Fruit fly (Drosophila melanogaster) whole organism, prepupa: ENCODE data around the gene CG43901.

Experiments used
- Blimp-1 ChIP-seq: fragments of 200-800 bp; sonication (Bioruptor generic); optimal IDR thresholded peaks from 3 replicates; lab custom pipeline; 2017; ENCODE audit warnings: missing biosample characterization, missing genetic modification characterization, mild to moderate bottlenecking, moderate library complexity, missing genetic modification reagents
- CG10631 ChIP-seq: fragments of 200-800 bp; sonication (Bioruptor generic); optimal IDR thresholded peaks from 2 replicates; lab custom pipeline; 2016; ENCODE audit warnings: missing biosample characterization, missing genetic modification characterization
- CG10669 ChIP-seq: fragments of 200-800 bp; sonication (Bioruptor generic); optimal IDR thresholded peaks from 3 replicates; lab custom pipeline; 2018; ENCODE audit warnings: missing biosample characterization, mild to moderate bottlenecking, missing genetic modification characterization, moderate library complexity
- CG11762 ChIP-seq: fragments of 200-800 bp; sonication (Bioruptor generic); optimal IDR thresholded peaks from 3 replicates; lab custom pipeline; 2016; ENCODE audit warnings: missing biosample characterization, missing genetic modification characterization; ENCODE audit not compliant: insufficient read depth
- CG11902 ChIP-seq: fragments of 200-800 bp; sonication (Bioruptor generic); optimal IDR thresholded peaks from 3 replicates; lab custom pipeline; 2016; ENCODE audit warnings: missing biosample characterization, missing genetic modification characterization
- CG15336 ChIP-seq: fragments of 200-800 bp; sonication (Bioruptor generic); IDR thresholded peaks from 2 replicates; pipeline ENCODE4 v1.3.6; 2022; ENCODE audit warnings: missing biosample characterization, missing genetic modification characterization
- CG3032 ChIP-seq: fragments of 200-800 bp; optimal IDR thresholded peaks from 2 replicates; lab custom pipeline; 2019; ENCODE audit warnings: missing biosample characterization, mild to moderate bottlenecking, missing genetic modification characterization, moderate library complexity
- CG31627 ChIP-seq: fragments of 200-800 bp; sonication (Bioruptor generic); optimal IDR thresholded peaks from 3 replicates; lab custom pipeline; 2016; ENCODE audit warnings: missing biosample characterization, missing genetic modification characterization
- CG32006 ChIP-seq: fragments of 200-800 bp; sonication (Bioruptor generic); optimal IDR thresholded peaks from 3 replicates; lab custom pipeline; 2017; ENCODE audit warnings: missing biosample characterization, mild to moderate bottlenecking, missing genetic modification characterization
- CG34406 ChIP-seq: fragments of 200-800 bp; sonication (Bioruptor generic); optimal IDR thresholded peaks from 3 replicates; lab custom pipeline; 2016; ENCODE audit warnings: missing biosample characterization, missing genetic modification characterization
- CG3919 ChIP-seq: fragments of 200-800 bp; sonication (Bioruptor generic); optimal IDR thresholded peaks from 3 replicates; lab custom pipeline; 2016; ENCODE audit warnings: missing biosample characterization, missing genetic modification characterization
- CG4318 ChIP-seq: fragments of 200-800 bp; sonication (Bioruptor generic); optimal IDR thresholded peaks from 3 replicates; lab custom pipeline; 2017; ENCODE audit warnings: missing biosample characterization, mild to moderate bottlenecking, missing genetic modification characterization
- CG6163 ChIP-seq: fragments of 200-800 bp; sonication (Bioruptor generic); IDR thresholded peaks from 3 replicates; pipeline ENCODE4 v1.3.6; 2022; ENCODE audit warnings: missing biosample characterization, missing genetic modification characterization
- CG6276 ChIP-seq: fragments of 200-800 bp; sonication (Bioruptor generic); optimal IDR thresholded peaks from 2 replicates; lab custom pipeline; 2017; ENCODE audit warnings: missing biosample characterization, mild to moderate bottlenecking, missing genetic modification characterization
- CG6808 ChIP-seq: fragments of 200-800 bp; sonication (Bioruptor generic); optimal IDR thresholded peaks from 3 replicates; lab custom pipeline; 2017; ENCODE audit warnings: missing biosample characterization, missing genetic modification characterization, mild to moderate bottlenecking, moderate library complexity, missing genetic modification reagents
- CG6854 ChIP-seq: fragments of 200-800 bp; sonication (Bioruptor generic); optimal IDR thresholded peaks from 2 replicates; lab custom pipeline; 2017; ENCODE audit warnings: missing biosample characterization, mild to moderate bottlenecking, missing genetic modification characterization
- CG7368 ChIP-seq: fragments of 200-800 bp; sonication (Bioruptor generic); optimal IDR thresholded peaks from 3 replicates; lab custom pipeline; 2016; ENCODE audit warnings: missing biosample characterization, missing genetic modification characterization
- CG8119 ChIP-seq: fragments of 200-800 bp; sonication (Bioruptor generic); IDR thresholded peaks from 3 replicates; pipeline ENCODE4 v1.3.6; 2022; ENCODE audit warnings: missing biosample characterization, missing genetic modification characterization
- CG8319 ChIP-seq: fragments of 200-800 bp; sonication (Bioruptor generic); optimal IDR thresholded peaks from 3 replicates; lab custom pipeline; 2016; ENCODE audit warnings: missing biosample characterization, missing genetic modification characterization
- CG8632 ChIP-seq: fragments of 200-800 bp; sonication (Bioruptor generic); optimal IDR thresholded peaks from 3 replicates; lab custom pipeline; 2016; ENCODE audit warnings: missing biosample characterization, missing genetic modification characterization
- CG9139 ChIP-seq: fragments of 200-800 bp; sonication (Bioruptor generic); optimal IDR thresholded peaks from 3 replicates; lab custom pipeline; 2017; ENCODE audit warnings: missing biosample characterization, mild to moderate bottlenecking, missing genetic modification characterization
- Eip75B ChIP-seq: fragments of 200-800 bp; sonication (Bioruptor generic); optimal IDR thresholded peaks from 3 replicates; lab custom pipeline; 2016; ENCODE audit warnings: missing biosample characterization, missing genetic modification characterization
- Ets21C ChIP-seq: fragments of 200-800 bp; sonication (Bioruptor generic); optimal IDR thresholded peaks from 3 replicates; lab custom pipeline; 2016; ENCODE audit warnings: missing biosample characterization, missing genetic modification characterization
- Ets96B ChIP-seq: fragments of 200-800 bp; optimal IDR thresholded peaks from 2 replicates; lab custom pipeline; 2019; ENCODE audit warnings: missing biosample characterization, mild to moderate bottlenecking, missing genetic modification characterization, moderate library complexity
- Gug ChIP-seq: fragments of 200-800 bp; sonication (Bioruptor generic); IDR thresholded peaks from 2 replicates; pipeline ENCODE4 v1.3.6; 2022; ENCODE audit warnings: missing biosample characterization, missing genetic modification characterization
- Hr38 ChIP-seq: sonication (Bioruptor generic); optimal IDR thresholded peaks from 2 replicates; lab custom pipeline; 2016; ENCODE audit warnings: missing biosample characterization, missing genetic modification characterization
- Hr4 ChIP-seq: fragments of 200-800 bp; sonication (Bioruptor generic); optimal IDR thresholded peaks from 3 replicates; lab custom pipeline; 2016; ENCODE audit warnings: missing biosample characterization, missing genetic modification characterization
- Lpt ChIP-seq: fragments of 200-800 bp; sonication (Bioruptor generic); optimal IDR thresholded peaks from 3 replicates; lab custom pipeline; 2016; ENCODE audit warnings: missing biosample characterization, missing genetic modification characterization
- Met ChIP-seq: fragments of 200-800 bp; sonication (Bioruptor generic); optimal IDR thresholded peaks from 3 replicates; lab custom pipeline; 2016; ENCODE audit warnings: missing biosample characterization, missing genetic modification characterization
- Sox15 ChIP-seq: fragments of 200-800 bp; sonication (Bioruptor generic); optimal IDR thresholded peaks from 3 replicates; lab custom pipeline; 2016; ENCODE audit warnings: missing biosample characterization, missing genetic modification characterization
- achi ChIP-seq: fragments of 200-800 bp; sonication (Bioruptor generic); optimal IDR thresholded peaks from 3 replicates; lab custom pipeline; 2016; ENCODE audit warnings: missing biosample characterization, missing genetic modification characterization
- cyc ChIP-seq: fragments of 200-800 bp; sonication (Bioruptor generic); optimal IDR thresholded peaks from 3 replicates; lab custom pipeline; 2016; ENCODE audit warnings: missing biosample characterization, missing genetic modification characterization
- dac ChIP-seq: fragments of 200-800 bp; sonication (Bioruptor generic); optimal IDR thresholded peaks from 2 replicates; lab custom pipeline; 2017; ENCODE audit warnings: missing biosample characterization, mild to moderate bottlenecking, missing genetic modification characterization
- dsx ChIP-seq: fragments of 200-800 bp; optimal IDR thresholded peaks from 3 replicates; lab custom pipeline; 2019; ENCODE audit warnings: missing biosample characterization, mild to moderate bottlenecking, missing genetic modification characterization, moderate library complexity; ENCODE audit not compliant: poor library complexity, severe bottlenecking
- esn ChIP-seq: fragments of 200-800 bp; sonication (Bioruptor generic); optimal IDR thresholded peaks from 2 replicates; lab custom pipeline; 2016; ENCODE audit warnings: missing biosample characterization, mild to moderate bottlenecking, missing genetic modification characterization, moderate library complexity
- fd59A ChIP-seq: fragments of 200-800 bp; sonication (Bioruptor generic); optimal IDR thresholded peaks from 2 replicates; lab custom pipeline; 2017; ENCODE audit warnings: missing biosample characterization, mild to moderate bottlenecking, missing genetic modification characterization, missing genetic modification reagents
- fd85E ChIP-seq: fragments of 200-800 bp; sonication (Bioruptor generic); optimal IDR thresholded peaks from 3 replicates; lab custom pipeline; 2016; ENCODE audit warnings: missing biosample characterization, missing genetic modification characterization
- fkh ChIP-seq: fragments of 200-800 bp; sonication (Bioruptor generic); optimal IDR thresholded peaks from 3 replicates; lab custom pipeline; 2017; ENCODE audit warnings: missing biosample characterization, mild to moderate bottlenecking, missing genetic modification characterization, moderate library complexity
- lz ChIP-seq: fragments of 200-800 bp; sonication (Bioruptor generic); optimal IDR thresholded peaks from 3 replicates; lab custom pipeline; 2016; ENCODE audit warnings: missing biosample characterization, missing genetic modification characterization
- net ChIP-seq: fragments of 200-800 bp; sonication (Bioruptor generic); optimal IDR thresholded peaks from 3 replicates; lab custom pipeline; 2016; ENCODE audit warnings: missing biosample characterization, missing genetic modification characterization
- pdm3 ChIP-seq: fragments of 200-800 bp; sonication (Bioruptor generic); optimal IDR thresholded peaks from 3 replicates; lab custom pipeline; 2016; ENCODE audit warnings: missing biosample characterization, missing genetic modification characterization
- salr ChIP-seq, 2 experiments: fragments of 200-800 bp; sonication (Bioruptor generic); optimal IDR thresholded peaks; 3 replicates each; lab custom pipeline; 2016 to 2018; ENCODE audit warnings: missing biosample characterization in 2 of 2, missing genetic modification characterization in 2 of 2, mild to moderate bottlenecking in 1 of 2
- ss ChIP-seq, 2 experiments: fragments of 200-800 bp; sonication (Bioruptor generic); optimal IDR thresholded peaks; 2 replicates in 1 of 2; 3 replicates in 1 of 2; lab custom pipeline; 2017 to 2018; ENCODE audit warnings: mild to moderate bottlenecking in 2 of 2, missing biosample characterization in 2 of 2, missing genetic modification characterization in 2 of 2, moderate library complexity in 1 of 2
- svp ChIP-seq: fragments of 200-800 bp; sonication (Bioruptor generic); peaks from one replicate; lab custom pipeline; 2016; ENCODE audit warnings: missing biosample characterization, missing genetic modification characterization
- vri ChIP-seq: fragments of 200-800 bp; sonication (Bioruptor generic); optimal IDR thresholded peaks from 3 replicates; lab custom pipeline; 2016; ENCODE audit warnings: missing biosample characterization, mild to moderate bottlenecking, missing genetic modification characterization

Gene CG43901

dm6 chrX:10933776-10934175 lies 28.2 kb downstream of the CG43901 start (continued):
- peak; percentile 53 for TF ChIP-seq CG3919 (GFP tag; lab: Kevin White, UChicago)
- peak; percentile 24 for TF ChIP-seq Eip75B
- TF ChIP-seq esn, result peak; percentile 39
- no peak for TF ChIP-seq CG6854 (GFP tag; lab: Kevin White, UChicago)
- TF ChIP-seq Hr38 (GFP tag; lab: Kevin White, UChicago), result no peak
- TF ChIP-seq CG8119 (GFP tag; lab: Robert Waterston, UW), result peak; percentile 63
- TF ChIP-seq net (GFP tag; lab: Kevin White, UChicago), result peak; percentile 27
- TF ChIP-seq Ets96B (tag; lab: Kevin White, UChicago), result no peak
- TF ChIP-seq dsx (GFP tag; lab: Kevin White, UChicago), result no peak
- TF ChIP-seq fkh (GFP tag; lab: Kevin White, UChicago), result no peak
- peak; percentile 55 for TF ChIP-seq pdm3 (GFP tag; lab: Kevin White, UChicago)
- TF ChIP-seq CG8632 (GFP tag; lab: Kevin White, UChicago), result no peak
- no peak for TF ChIP-seq vri (GFP tag; lab: Kevin White, UChicago)
- peak; percentile 50 for TF ChIP-seq Met

dm6 chrX:10935587-10935986 lies 30.0 kb downstream of the CG43901 start:
- TF ChIP-seq cyc (GFP tag; lab: Kevin White, UChicago) (no peak), CG11762 (no peak), dsx (GFP tag; lab: Kevin White, UChicago) (no peak), fkh (GFP tag; lab: Kevin White, UChicago) (no peak), svp (GFP tag; lab: Kevin White, UChicago) (no peak), CG3032 (tag; lab: Kevin White, UChicago) (no peak), esn (no peak)

- TF ChIP-seq CG6808 (GFP tag; lab: Kevin White, UChicago) (peak; percentile 88), salr (GFP tag; optimal IDR thresholded peaks at IDR 0.05; lab: Kevin White, UChicago) (peak; percentile 75 to 78), esn (peak; percentile 65), CG6854 (GFP tag; lab: Kevin White, UChicago) (no peak), CG10631 (GFP tag; lab: Kevin White, UChicago) (peak; percentile 88), CG4318 (GFP tag; lab: Kevin White, UChicago) (peak; percentile 73), CG34406 (GFP tag; lab: Kevin White, UChicago) (peak; percentile 76), CG8632 (GFP tag; lab: Kevin White, UChicago) (peak; percentile 83), CG9139 (GFP tag; lab: Kevin White, UChicago) (peak; percentile 81), CG8119 (GFP tag; lab: Robert Waterston, UW) (peak; percentile 88), CG11762 (peak; percentile 78), CG31627 (peak; percentile 52), Hr38 (GFP tag; lab: Kevin White, UChicago) (no peak), pdm3 (GFP tag; lab: Kevin White, UChicago) (peak; percentile 88), net (GFP tag; lab: Kevin White, UChicago) (peak; percentile 87), achi (GFP tag; lab: Kevin White, UChicago) (peak; percentile 86), Blimp-1 (GFP tag; lab: Kevin White, UChicago) (no peak), fd85E (GFP tag; lab: Kevin White, UChicago) (peak; percentile 50), CG6276 (peak; percentile 83), Ets21C (peak; percentile 25), CG8319 (GFP tag; lab: Kevin White, UChicago) (peak; percentile 62), ss (GFP tag; optimal IDR thresholded peaks at IDR 0.05; lab: Kevin White, UChicago) (peak; percentile 87 to 88), dac (GFP tag; lab: Kevin White, UChicago) (peak; percentile 68), CG32006 (GFP tag; lab: Kevin White, UChicago) (peak; percentile 87), Lpt (peak; percentile 80), fd59A (peak; percentile 80), Sox15 (GFP tag; lab: Kevin White, UChicago) (peak; percentile 54), CG11902 (peak; percentile 65), CG15336 (GFP tag; lab: Robert Waterston, UW) (peak; percentile 90), Gug (GFP tag; lab: Robert Waterston, UW) (peak; percentile 80), fkh (GFP tag; lab: Kevin White, UChicago) (peak; percentile 17), Met (peak; percentile 68), Hr4 (GFP tag; lab: Kevin White, UChicago) (peak; percentile 80), lz (GFP tag; lab: Kevin White, UChicago) (peak; percentile 52), CG10669 (GFP tag; lab: Kevin White, UChicago) (peak; percentile 88), dsx (GFP tag; lab: Kevin White, UChicago) (peak; percentile 87), CG6163 (peak; percentile 93), CG7368 (GFP tag; lab: Kevin White, UChicago) (peak; percentile 83), cyc (GFP tag; lab: Kevin White, UChicago) (peak; percentile 51)
Observed at dm6 chrX:10936599-10936998, 31.0 kb downstream of the CG43901 start.
